Worm (Caenorhabditis elegans) whole organism, young adult: Measurements from ENCODE around the gene ntl-4.
A peak's percentile ranks its signal among the peaks of the same experiment; 100 is the strongest.

Experiments
- D2030.7 ChIP-seq: fragments of 200-800 bp; sonication (Bioruptor generic); IDR thresholded peaks from 2 replicates; pipeline ENCODE4 v1.3.6; 2022; ENCODE audit warnings: missing genetic modification reagents, missing genetic modification characterization, missing compliant biosample characterization
- F10E7.11 ChIP-seq: sonication (generic microtip); optimal IDR thresholded peaks from 2 replicates; lab custom pipeline; 2017; ENCODE audit warnings: mild to moderate bottlenecking, missing genetic modification characterization, moderate library complexity, missing compliant biosample characterization
- F49E8.2 ChIP-seq: sonication (generic microtip); optimal IDR thresholded peaks from 3 replicates; lab custom pipeline; 2017; ENCODE audit warnings: missing genetic modification characterization, mild to moderate bottlenecking, missing compliant biosample characterization, antibody characterized with exemption, moderate library complexity; ENCODE audit not compliant: insufficient read depth
- F55B11.4 ChIP-seq: sonication (generic microtip); optimal IDR thresholded peaks from 2 replicates; lab custom pipeline; 2016; ENCODE audit warnings: missing compliant biosample characterization, missing genetic modification characterization, borderline replicate concordance; ENCODE audit not compliant: insufficient read depth
- F57C9.4 ChIP-seq: sonication (generic microtip); optimal IDR thresholded peaks from 2 replicates; lab custom pipeline; 2017; ENCODE audit warnings: mild to moderate bottlenecking, missing genetic modification characterization, missing compliant biosample characterization
- T26A5.8 ChIP-seq: sonication (generic microtip); optimal IDR thresholded peaks from 2 replicates; lab custom pipeline; 2016; ENCODE audit warnings: missing genetic modification characterization, missing compliant biosample characterization
- Y53F4B.3 ChIP-seq: fragments of 200-800 bp; sonication (Bioruptor generic); IDR thresholded peaks from 2 replicates; pipeline ENCODE4 v1.3.6; 2022; ENCODE audit warnings: missing genetic modification reagents, missing genetic modification characterization, missing compliant biosample characterization
- Y79H2A.3 ChIP-seq: fragments of 200-800 bp; sonication (Bioruptor generic); conservative IDR thresholded peaks from 2 replicates; pipeline ENCODE4 v1.3.6; 2022; ENCODE audit warnings: missing genetic modification reagents, missing genetic modification characterization, missing compliant biosample characterization
- ZK185.1 ChIP-seq: sonication (generic microtip); optimal IDR thresholded peaks from 2 replicates; lab custom pipeline; 2016; ENCODE audit warnings: mild to moderate bottlenecking, missing genetic modification characterization, missing compliant biosample characterization; ENCODE audit not compliant: poor library complexity, severe bottlenecking
- akir-1 ChIP-seq: fragments of 200-800 bp; sonication (Bioruptor generic); optimal IDR thresholded peaks from 2 replicates; lab custom pipeline; 2018; ENCODE audit warnings: mild to moderate bottlenecking, missing genetic modification characterization, moderate library complexity, missing compliant biosample characterization
- ama-1 ChIP-seq, 3 experiments: fragments of 150-350 bp in 1 of 3; sonication (generic microtip) in 2 of 3; optimal IDR thresholded peaks; 2 replicates each; lab custom pipeline; 2014 to 2018; ENCODE audit warnings: missing biosample characterization in 2 of 3, missing genetic modification characterization in 2 of 3, missing genetic modification reagents in 2 of 3
- aptf-2 ChIP-seq: fragments of 200-800 bp; sonication (Bioruptor generic); conservative IDR thresholded peaks from 2 replicates; pipeline ENCODE4 v1.3.6; 2022; ENCODE audit warnings: missing genetic modification reagents, missing genetic modification characterization, missing compliant biosample characterization
- athp-1 ChIP-seq: sonication (generic microtip); optimal IDR thresholded peaks from 2 replicates; lab custom pipeline; 2017; ENCODE audit warnings: mild to moderate bottlenecking, missing genetic modification characterization, missing compliant biosample characterization
- attf-3 ChIP-seq: fragments of 200-800 bp; sonication (Bioruptor generic); conservative IDR thresholded peaks from 2 replicates; pipeline ENCODE4 v1.3.6; 2022; ENCODE audit warnings: missing genetic modification reagents, missing genetic modification characterization, missing compliant biosample characterization
- attf-5 ChIP-seq: fragments of 200-800 bp; sonication (Bioruptor generic); optimal IDR thresholded peaks from 2 replicates; lab custom pipeline; 2018; ENCODE audit warnings: mild to moderate bottlenecking, missing genetic modification characterization, missing compliant biosample characterization
- attf-6 ChIP-seq: fragments of 200-800 bp; sonication (Bioruptor generic); IDR thresholded peaks from 2 replicates; pipeline ENCODE4 v1.3.6; 2022; ENCODE audit warnings: missing genetic modification reagents, missing genetic modification characterization, missing compliant biosample characterization
- bed-1 ChIP-seq: fragments of 200-800 bp; sonication (Bioruptor generic); IDR thresholded peaks from 2 replicates; pipeline ENCODE4 v1.3.6; 2022; ENCODE audit warnings: missing genetic modification reagents, missing genetic modification characterization, missing compliant biosample characterization
- ccch-3 ChIP-seq: fragments of 200-800 bp; sonication (Bioruptor generic); optimal IDR thresholded peaks from 2 replicates; lab custom pipeline; 2018; ENCODE audit warnings: mild to moderate bottlenecking, missing genetic modification characterization, missing compliant biosample characterization
- cebp-1 ChIP-seq, 2 experiments: fragments of 200-800 bp in 1 of 2; sonication (Bioruptor generic) in 1 of 2; sonication (generic microtip) in 1 of 2; IDR thresholded peaks in 1 of 2; optimal IDR thresholded peaks in 1 of 2; 2 replicates each; pipeline versions ENCODE4 v1.3.6 to Lab custom; 2017 to 2022; ENCODE audit warnings: missing compliant biosample characterization in 2 of 2, missing genetic modification characterization in 2 of 2, mild to moderate bottlenecking in 1 of 2, missing genetic modification reagents in 1 of 2, moderate library complexity in 1 of 2
- die-1 ChIP-seq: sonication (generic microtip); optimal IDR thresholded peaks from 2 replicates; lab custom pipeline; 2016; ENCODE audit warnings: missing genotype, mild to moderate bottlenecking, missing genetic modification characterization, missing compliant biosample characterization
- efl-1 ChIP-seq: fragments of 150-350 bp; optimal IDR thresholded peaks from 2 replicates; lab custom pipeline; 2014; ENCODE audit warnings: missing biosample characterization, missing genetic modification reagents, missing genetic modification characterization
- him-1 ChIP-seq: sonication (generic microtip); optimal IDR thresholded peaks from 2 replicates; lab custom pipeline; 2016; ENCODE audit warnings: missing genotype, missing genetic modification reagents, missing genetic modification characterization, missing compliant biosample characterization
- hmg-1.2 ChIP-seq: fragments of 200-800 bp; sonication (Bioruptor generic); IDR thresholded peaks from 2 replicates; pipeline ENCODE4 v1.3.6; 2022; ENCODE audit warnings: missing genetic modification reagents, missing genetic modification characterization, missing compliant biosample characterization
- hsf-1 ChIP-seq: fragments of 200-800 bp; sonication (Bioruptor generic); IDR thresholded peaks from 2 replicates; pipeline ENCODE4 v1.3.6; 2022; ENCODE audit warnings: missing genetic modification reagents, missing genetic modification characterization, missing compliant biosample characterization
- lin-40 ChIP-seq: sonication (generic microtip); optimal IDR thresholded peaks from 2 replicates; lab custom pipeline; 2016; ENCODE audit warnings: missing genetic modification characterization, mild to moderate bottlenecking, missing compliant biosample characterization, missing genotype, missing genetic modification reagents
- lsl-1 ChIP-seq: fragments of 200-800 bp; sonication (Bioruptor generic); optimal IDR thresholded peaks from 2 replicates; lab custom pipeline; 2018; ENCODE audit warnings: mild to moderate bottlenecking, missing genetic modification characterization, moderate library complexity, missing compliant biosample characterization
- madf-10 ChIP-seq: sonication (generic microtip); optimal IDR thresholded peaks from 2 replicates; lab custom pipeline; 2016; ENCODE audit warnings: mild to moderate bottlenecking, missing genetic modification characterization, missing compliant biosample characterization
- madf-8 ChIP-seq: fragments of 200-800 bp; sonication (Bioruptor generic); conservative IDR thresholded peaks from 2 replicates; pipeline ENCODE4 v1.3.6; 2022; ENCODE audit warnings: missing genetic modification reagents, missing genetic modification characterization, missing compliant biosample characterization
- mcd-1 ChIP-seq: fragments of 200-800 bp; sonication (Bioruptor generic); IDR thresholded peaks from 2 replicates; pipeline ENCODE4 v1.3.6; 2022; ENCODE audit warnings: missing genetic modification reagents, missing genetic modification characterization, missing compliant biosample characterization
- mes-4 ChIP-seq: sonication (generic microtip); optimal IDR thresholded peaks from 2 replicates; lab custom pipeline; 2016; ENCODE audit warnings: missing genotype, missing genetic modification characterization, missing compliant biosample characterization
- nfya-2 ChIP-seq: fragments of 200-800 bp; sonication (Bioruptor generic); IDR thresholded peaks from 2 replicates; pipeline ENCODE4 v1.3.6; 2022; ENCODE audit warnings: missing genetic modification reagents, missing genetic modification characterization, missing compliant biosample characterization
- nfyb-1 ChIP-seq: fragments of 200-800 bp; sonication (Bioruptor generic); IDR thresholded peaks from 2 replicates; pipeline ENCODE4 v1.3.6; 2022; ENCODE audit warnings: missing genetic modification reagents, missing genetic modification characterization, missing compliant biosample characterization
- nhr-179 ChIP-seq: sonication (generic microtip); optimal IDR thresholded peaks from 2 replicates; lab custom pipeline; 2016; ENCODE audit warnings: mild to moderate bottlenecking, missing genetic modification characterization, missing compliant biosample characterization
- nhr-27 ChIP-seq: fragments of 200-800 bp; sonication (Bioruptor generic); optimal IDR thresholded peaks from 2 replicates; lab custom pipeline; 2018; ENCODE audit warnings: mild to moderate bottlenecking, missing genetic modification characterization, moderate library complexity, missing compliant biosample characterization
- rec-8 ChIP-seq, 2 experiments: sonication (generic microtip); optimal IDR thresholded peaks; 2 replicates each; lab custom pipeline; 2016; ENCODE audit warnings: mild to moderate bottlenecking in 2 of 2, missing genetic modification characterization in 2 of 2, missing genetic modification reagents in 2 of 2, missing genotype in 2 of 2, missing biosample characterization in 1 of 2, missing compliant biosample characterization in 1 of 2, moderate library complexity in 1 of 2
- rpc-1 ChIP-seq, 2 experiments: fragments of 150-350 bp in 1 of 2; sonication (generic microtip) in 1 of 2; optimal IDR thresholded peaks; 2 replicates each; lab custom pipeline; 2014 to 2018; ENCODE audit warnings: missing biosample characterization in 1 of 2, missing genetic modification characterization in 1 of 2, missing genetic modification reagents in 1 of 2, missing genotype in 1 of 2
- somi-1 ChIP-seq: fragments of 200-800 bp; sonication (Bioruptor generic); optimal IDR thresholded peaks from 2 replicates; lab custom pipeline; 2018; ENCODE audit warnings: mild to moderate bottlenecking, missing genetic modification characterization, missing compliant biosample characterization
- sptf-2 ChIP-seq: fragments of 200-800 bp; sonication (Bioruptor generic); optimal IDR thresholded peaks from 2 replicates; lab custom pipeline; 2018; ENCODE audit warnings: mild to moderate bottlenecking, missing genetic modification characterization, missing compliant biosample characterization
- ztf-18 ChIP-seq: sonication (generic microtip); optimal IDR thresholded peaks from 2 replicates; lab custom pipeline; 2016; ENCODE audit warnings: missing genotype, mild to moderate bottlenecking, missing genetic modification characterization, missing compliant biosample characterization
- ztf-25 ChIP-seq: fragments of 200-800 bp; sonication (Bioruptor generic); IDR thresholded peaks from 2 replicates; pipeline ENCODE4 v1.3.6; 2022; ENCODE audit warnings: missing genetic modification reagents, missing genetic modification characterization, missing compliant biosample characterization

ntl-4 gene

ce11 chrIV:7910197-7910735, at the start of gene ntl-4, which contains the start of gene npp-27:
Gene ntl-4, plus strand, starts transcription at chrIV:7910575.
Gene npp-27, minus strand, starts transcription at chrIV:7910247.
- no peak for TF ChIP-seq F10E7.11 (tag; lab: Kevin White, UChicago)
- TF ChIP-seq nfyb-1, result peak; percentile 70; the same call in 1 of the 2 replicates
- TF ChIP-seq hmg-1.2 (GFP tag; lab: Robert Waterston, UW), result peak; percentile 57; the same call in 1 of the 2 replicates
- peak; percentile 5 for TF ChIP-seq attf-5 (GFP tag; lab: Kevin White, UChicago)
- no peak for TF ChIP-seq sptf-2
- no peak for TF ChIP-seq ccch-3 (GFP tag; lab: Kevin White, UChicago)
- TF ChIP-seq efl-1 (GFP tag; lab: Kevin White, UChicago), result no peak
- TF ChIP-seq hsf-1 (GFP tag; lab: Robert Waterston, UW), result 0 out of 2 replicates have a peak, but pooled peaks have one; percentile 21
- no peak for TF ChIP-seq cebp-1 (GFP tag; IDR thresholded peaks at IDR 0.05; lab: Robert Waterston, UW)
- peak; percentile 41 for TF ChIP-seq cebp-1 (tag; optimal IDR thresholded peaks at IDR 0.05; lab: Kevin White, UChicago)
- peak; percentile 11 for TF ChIP-seq ZK185.1 (tag; lab: Kevin White, UChicago)
- TF ChIP-seq lin-40 (tag; lab: Kevin White, UChicago), result peak; percentile 11
- TF ChIP-seq ztf-25 (GFP tag; lab: Robert Waterston, UW), result no peak
- peak; percentile 34 for TF ChIP-seq ama-1 (optimal IDR thresholded peaks at IDR 0.05; lab: Kevin White, UChicago)
- no peak for TF ChIP-seq ama-1 (GFP tag; optimal IDR thresholded peaks at IDR 0.05; lab: Kevin White, UChicago)

- TF ChIP-seq nfya-2 (GFP tag; lab: Robert Waterston, UW), result no peak
- no peak for TF ChIP-seq ccch-3 (GFP tag; lab: Kevin White, UChicago)
- no peak for TF ChIP-seq ztf-18 (tag; lab: Kevin White, UChicago)
- no peak for TF ChIP-seq nhr-27 (tag; lab: Kevin White, UChicago)
- no peak for TF ChIP-seq akir-1 (GFP tag; lab: Kevin White, UChicago)
- TF ChIP-seq ZK185.1 (tag; lab: Kevin White, UChicago), result no peak
- TF ChIP-seq attf-6 (GFP tag; lab: Robert Waterston, UW), result no peak
- no peak for TF ChIP-seq somi-1
- no peak for TF ChIP-seq madf-8 (GFP tag; lab: Robert Waterston, UW)
- TF ChIP-seq F49E8.2 (tag; lab: Kevin White, UChicago), result no peak
- no peak for TF ChIP-seq bed-1 (GFP tag; lab: Robert Waterston, UW)
- no peak for TF ChIP-seq athp-1
- no peak for TF ChIP-seq T26A5.8
- TF ChIP-seq aptf-2 (GFP tag; lab: Robert Waterston, UW), result no peak
Measured at ce11 chrIV:7868607-7869006, 41.8 kb upstream of the ntl-4 start, which contains the start of gene flp-10. Gene flp-10, plus strand, starts transcription at chrIV:7868907.

ce11 chrIV:7870451-7870850, 39.9 kb upstream of the ntl-4 start, which contains the start of gene T06C10.3:
Gene T06C10.3, plus strand, starts transcription at chrIV:7870751.
- TF ChIP-seq F57C9.4 (tag; lab: Kevin White, UChicago) (no peak), mes-4 (tag; lab: Kevin White, UChicago) (no peak), him-1 (no peak), attf-6 (GFP tag; lab: Robert Waterston, UW) (no peak), madf-10 (tag; lab: Kevin White, UChicago) (no peak), D2030.7 (GFP tag; lab: Robert Waterston, UW) (no peak), rec-8 (tag; optimal IDR thresholded peaks at IDR 0.05; lab: Kevin White, UChicago) (no peak), die-1 (tag; lab: Kevin White, UChicago) (no peak), nhr-179 (no peak), Y79H2A.3 (GFP tag; lab: Robert Waterston, UW) (no peak), rpc-1 (optimal IDR thresholded peaks at IDR 0.05; lab: Kevin White, UChicago) (no peak), rpc-1 (tag; optimal IDR thresholded peaks at IDR 0.05; lab: Kevin White, UChicago) (no peak), F55B11.4 (tag; lab: Kevin White, UChicago) (no peak), Y53F4B.3 (GFP tag; lab: Robert Waterston, UW) (no peak), lsl-1 (no peak), lin-40 (tag; lab: Kevin White, UChicago) (no peak), attf-3 (GFP tag; lab: Robert Waterston, UW) (no peak), mcd-1 (GFP tag; lab: Robert Waterston, UW) (no peak)
